Worm (Caenorhabditis elegans) whole organism, young adult: Measurements from ENCODE around the gene odr-3.
A peak's percentile ranks its signal among the peaks of the same experiment; 100 is the strongest.

ENCODE experiments used
- C17E4.6 ChIP-seq: fragments of 200-800 bp; sonication (Bioruptor generic); IDR thresholded peaks from 2 replicates; pipeline ENCODE4 v1.3.6; 2022; ENCODE audit warnings: missing genetic modification reagents, missing genetic modification characterization, missing compliant biosample characterization
- D2030.7 ChIP-seq: fragments of 200-800 bp; sonication (Bioruptor generic); IDR thresholded peaks from 2 replicates; pipeline ENCODE4 v1.3.6; 2022; ENCODE audit warnings: missing genetic modification reagents, missing genetic modification characterization, missing compliant biosample characterization
- F33H1.4 ChIP-seq: fragments of 200-800 bp; sonication (Bioruptor generic); IDR thresholded peaks from 2 replicates; pipeline ENCODE4 v1.3.6; 2022; ENCODE audit warnings: missing genetic modification reagents, missing genetic modification characterization, missing compliant biosample characterization
- K12H6.12 ChIP-seq: fragments of 200-800 bp; sonication (Bioruptor generic); optimal IDR thresholded peaks from 2 replicates; lab custom pipeline; 2018; ENCODE audit warnings: mild to moderate bottlenecking, missing genetic modification characterization, missing compliant biosample characterization
- T07F8.4 ChIP-seq: sonication (generic microtip); optimal IDR thresholded peaks from 2 replicates; lab custom pipeline; 2016; ENCODE audit warnings: mild to moderate bottlenecking, missing genetic modification characterization, moderate library complexity, missing compliant biosample characterization
- Y53F4B.3 ChIP-seq: fragments of 200-800 bp; sonication (Bioruptor generic); IDR thresholded peaks from 2 replicates; pipeline ENCODE4 v1.3.6; 2022; ENCODE audit warnings: missing genetic modification reagents, missing genetic modification characterization, missing compliant biosample characterization
- Y79H2A.3 ChIP-seq: fragments of 200-800 bp; sonication (Bioruptor generic); conservative IDR thresholded peaks from 2 replicates; pipeline ENCODE4 v1.3.6; 2022; ENCODE audit warnings: missing genetic modification reagents, missing genetic modification characterization, missing compliant biosample characterization
- Y95B8A.8 ChIP-seq: fragments of 200-800 bp; sonication (Bioruptor generic); IDR thresholded peaks from 2 replicates; pipeline ENCODE4 v1.3.6; 2022; ENCODE audit warnings: missing genetic modification reagents, missing genetic modification characterization, missing compliant biosample characterization
- ZK185.1 ChIP-seq: sonication (generic microtip); optimal IDR thresholded peaks from 2 replicates; lab custom pipeline; 2016; ENCODE audit warnings: mild to moderate bottlenecking, missing genetic modification characterization, missing compliant biosample characterization; ENCODE audit not compliant: poor library complexity, severe bottlenecking
- aptf-3 ChIP-seq: fragments of 200-800 bp; sonication (Bioruptor generic); IDR thresholded peaks from 2 replicates; pipeline ENCODE4 v1.3.6; 2022; ENCODE audit warnings: missing genetic modification characterization, missing compliant biosample characterization
- attf-5 ChIP-seq: fragments of 200-800 bp; sonication (Bioruptor generic); optimal IDR thresholded peaks from 2 replicates; lab custom pipeline; 2018; ENCODE audit warnings: mild to moderate bottlenecking, missing genetic modification characterization, missing compliant biosample characterization
- attf-6 ChIP-seq: fragments of 200-800 bp; sonication (Bioruptor generic); IDR thresholded peaks from 2 replicates; pipeline ENCODE4 v1.3.6; 2022; ENCODE audit warnings: missing genetic modification reagents, missing genetic modification characterization, missing compliant biosample characterization
- bed-2 ChIP-seq: fragments of 200-800 bp; sonication (Bioruptor generic); IDR thresholded peaks from 2 replicates; pipeline ENCODE4 v1.3.6; 2022; ENCODE audit warnings: missing genetic modification reagents, missing genetic modification characterization, missing compliant biosample characterization
- cebp-2 ChIP-seq: fragments of 200-800 bp; sonication (Bioruptor generic); IDR thresholded peaks from 2 replicates; pipeline ENCODE4 v1.3.6; 2022; ENCODE audit warnings: missing genetic modification characterization, missing compliant biosample characterization
- ceh-40 ChIP-seq: fragments of 200-800 bp; sonication (Bioruptor generic); IDR thresholded peaks from 2 replicates; pipeline ENCODE4 v1.3.6; 2022; ENCODE audit warnings: missing genetic modification characterization, missing compliant biosample characterization
- ceh-58 ChIP-seq: fragments of 200-800 bp; sonication (Bioruptor generic); IDR thresholded peaks from 2 replicates; pipeline ENCODE4 v1.3.6; 2022; ENCODE audit warnings: missing genetic modification characterization, missing compliant biosample characterization
- ceh-91 ChIP-seq: fragments of 200-800 bp; sonication (Bioruptor generic); IDR thresholded peaks from 2 replicates; pipeline ENCODE4 v1.3.6; 2022; ENCODE audit warnings: missing genetic modification reagents, missing genetic modification characterization, missing compliant biosample characterization
- egl-18 ChIP-seq: fragments of 200-800 bp; sonication (Bioruptor generic); IDR thresholded peaks from 2 replicates; pipeline ENCODE4 v1.3.6; 2022; ENCODE audit warnings: missing genetic modification reagents, missing genetic modification characterization, missing compliant biosample characterization
- egl-44 ChIP-seq: fragments of 200-800 bp; sonication (Bioruptor generic); IDR thresholded peaks from 2 replicates; pipeline ENCODE4 v1.3.6; 2022; ENCODE audit warnings: missing genetic modification reagents, missing genetic modification characterization, missing compliant biosample characterization
- ekl-4 ChIP-seq: fragments of 200-800 bp; sonication (Bioruptor generic); IDR thresholded peaks from 2 replicates; pipeline ENCODE4 v1.3.6; 2022; ENCODE audit warnings: missing genetic modification reagents, missing genetic modification characterization, missing compliant biosample characterization
- hmg-1.2 ChIP-seq: fragments of 200-800 bp; sonication (Bioruptor generic); IDR thresholded peaks from 2 replicates; pipeline ENCODE4 v1.3.6; 2022; ENCODE audit warnings: missing genetic modification reagents, missing genetic modification characterization, missing compliant biosample characterization
- hsf-1 ChIP-seq: fragments of 200-800 bp; sonication (Bioruptor generic); IDR thresholded peaks from 2 replicates; pipeline ENCODE4 v1.3.6; 2022; ENCODE audit warnings: missing genetic modification reagents, missing genetic modification characterization, missing compliant biosample characterization
- let-607 ChIP-seq, 2 experiments: fragments of 200-800 bp in 1 of 2; sonication (Bioruptor generic) in 1 of 2; sonication (generic microtip) in 1 of 2; optimal IDR thresholded peaks; 2 replicates each; lab custom pipeline; 2016 to 2018; ENCODE audit warnings: mild to moderate bottlenecking in 2 of 2, missing compliant biosample characterization in 2 of 2, missing genetic modification characterization in 2 of 2, moderate library complexity in 2 of 2, missing genotype in 1 of 2
- lin-26 ChIP-seq: fragments of 200-800 bp; sonication (Bioruptor generic); IDR thresholded peaks from 2 replicates; pipeline ENCODE4 v1.3.6; 2022; ENCODE audit warnings: missing genetic modification reagents, missing genetic modification characterization, missing compliant biosample characterization
- madf-3 ChIP-seq: fragments of 200-800 bp; sonication (Bioruptor generic); IDR thresholded peaks from 2 replicates; pipeline ENCODE4 v1.3.6; 2022; ENCODE audit warnings: missing genetic modification reagents, missing genetic modification characterization, missing compliant biosample characterization
- madf-6 ChIP-seq: fragments of 200-800 bp; sonication (Bioruptor generic); IDR thresholded peaks from 2 replicates; pipeline ENCODE4 v1.3.6; 2022; ENCODE audit warnings: missing genetic modification reagents, missing genetic modification characterization, missing compliant biosample characterization
- madf-8 ChIP-seq: fragments of 200-800 bp; sonication (Bioruptor generic); conservative IDR thresholded peaks from 2 replicates; pipeline ENCODE4 v1.3.6; 2022; ENCODE audit warnings: missing genetic modification reagents, missing genetic modification characterization, missing compliant biosample characterization
- mel-28 ChIP-seq: sonication (generic microtip); optimal IDR thresholded peaks from 2 replicates; lab custom pipeline; 2016; ENCODE audit warnings: borderline replicate concordance, mild to moderate bottlenecking, missing genetic modification characterization, missing compliant biosample characterization
- nfya-2 ChIP-seq: fragments of 200-800 bp; sonication (Bioruptor generic); IDR thresholded peaks from 2 replicates; pipeline ENCODE4 v1.3.6; 2022; ENCODE audit warnings: missing genetic modification reagents, missing genetic modification characterization, missing compliant biosample characterization
- nhr-120 ChIP-seq: fragments of 200-800 bp; sonication (Bioruptor generic); IDR thresholded peaks from 2 replicates; pipeline ENCODE4 v1.3.6; 2022; ENCODE audit warnings: missing genetic modification characterization, missing compliant biosample characterization
- nhr-179 ChIP-seq: sonication (generic microtip); optimal IDR thresholded peaks from 2 replicates; lab custom pipeline; 2016; ENCODE audit warnings: mild to moderate bottlenecking, missing genetic modification characterization, missing compliant biosample characterization
- nhr-90 ChIP-seq: sonication (generic microtip); optimal IDR thresholded peaks from 2 replicates; lab custom pipeline; 2016; ENCODE audit warnings: missing genotype, mild to moderate bottlenecking, missing genetic modification characterization, missing compliant biosample characterization
- pbrm-1 ChIP-seq: fragments of 200-800 bp; sonication (Bioruptor generic); IDR thresholded peaks from 2 replicates; pipeline ENCODE4 v1.3.6; 2022; ENCODE audit warnings: missing genetic modification reagents, missing genetic modification characterization, missing compliant biosample characterization
- rcor-1 ChIP-seq: fragments of 200-800 bp; sonication (Bioruptor generic); IDR thresholded peaks from 2 replicates; pipeline ENCODE4 v1.3.6; 2022; ENCODE audit warnings: missing genetic modification reagents, missing genetic modification characterization, missing compliant biosample characterization
- snpc-1.1 ChIP-seq: sonication (generic microtip); optimal IDR thresholded peaks from 2 replicates; lab custom pipeline; 2017; ENCODE audit warnings: missing genetic modification characterization, mild to moderate bottlenecking, missing compliant biosample characterization, antibody characterized with exemption, moderate library complexity, missing genotype, missing genetic modification reagents; ENCODE audit not compliant: insufficient read depth
- tbx-9 ChIP-seq: sonication (generic microtip); optimal IDR thresholded peaks from 2 replicates; lab custom pipeline; 2016; ENCODE audit warnings: borderline replicate concordance, missing genetic modification characterization, inconsistent platforms, missing compliant biosample characterization
- tlf-1 ChIP-seq: fragments of 200-800 bp; sonication (Bioruptor generic); optimal IDR thresholded peaks from 2 replicates; lab custom pipeline; 2018; ENCODE audit warnings: mild to moderate bottlenecking, missing genetic modification characterization, missing compliant biosample characterization
- unc-130 ChIP-seq: sonication (generic microtip); optimal IDR thresholded peaks from 2 replicates; lab custom pipeline; 2016; ENCODE audit warnings: missing genetic modification reagents, missing genetic modification characterization, missing compliant biosample characterization
- ztf-25 ChIP-seq: fragments of 200-800 bp; sonication (Bioruptor generic); IDR thresholded peaks from 2 replicates; pipeline ENCODE4 v1.3.6; 2022; ENCODE audit warnings: missing genetic modification reagents, missing genetic modification characterization, missing compliant biosample characterization

The odr-3 gene

ce11 chrV:13243205-13243604, 6.1 kb downstream of the odr-3 start:
- TF ChIP-seq mel-28 (tag; lab: Kevin White, UChicago): no peak
- no peak for TF ChIP-seq ZK185.1 (tag; lab: Kevin White, UChicago)
- TF ChIP-seq attf-5 (GFP tag; lab: Kevin White, UChicago): no peak
- TF ChIP-seq egl-18: no peak
- TF ChIP-seq snpc-1.1 (tag; lab: Kevin White, UChicago): no peak
- no peak for TF ChIP-seq nhr-179
- no peak for TF ChIP-seq nhr-120
- TF ChIP-seq, all 124 proteins: peak for 0

- peak; percentile 63 for TF ChIP-seq hsf-1
- TF ChIP-seq rcor-1: peak; percentile 84
- peak; percentile 51; the same call in 1 of the 2 replicates for TF ChIP-seq madf-3 (GFP tag; lab: Robert Waterston, UW)
- TF ChIP-seq ceh-58 (GFP tag; lab: Robert Waterston, UW): 0 out of 2 replicates have a peak, but pooled peaks have one; percentile 88
- peak; percentile 57; the same call in 1 of the 2 replicates for TF ChIP-seq egl-18
- TF ChIP-seq D2030.7: peak; percentile 66
- TF ChIP-seq ekl-4 (GFP tag; lab: Robert Waterston, UW): peak; percentile 83
- 0 out of 2 replicates have a peak, but pooled peaks have one; percentile 32 for TF ChIP-seq madf-8 (GFP tag; lab: Robert Waterston, UW)
- peak; percentile 98 for TF ChIP-seq lin-26 (GFP tag; lab: Robert Waterston, UW)
- TF ChIP-seq madf-6 (GFP tag; lab: Robert Waterston, UW): peak; percentile 83
- TF ChIP-seq cebp-2: peak; percentile 83; the same call in 1 of the 2 replicates
- TF ChIP-seq attf-6: peak; percentile 67
- TF ChIP-seq bed-2: 0 out of 2 replicates have a peak, but pooled peaks have one; percentile 10
- TF ChIP-seq Y95B8A.8 (GFP tag; lab: Robert Waterston, UW): 0 out of 2 replicates have a peak, but pooled peaks have one; percentile 38
- peak; percentile 55 for TF ChIP-seq pbrm-1
- TF ChIP-seq ceh-91 (GFP tag; lab: Robert Waterston, UW): peak; percentile 38; the same call in 1 of the 2 replicates
- TF ChIP-seq nfya-2: 0 out of 2 replicates have a peak, but pooled peaks have one; percentile 30
- peak; percentile 88; the same call in 1 of the 2 replicates for TF ChIP-seq aptf-3 (GFP tag; lab: Robert Waterston, UW)
- peak; percentile 76; the same call in 1 of the 2 replicates for TF ChIP-seq ztf-25 (GFP tag; lab: Robert Waterston, UW)
- 0 out of 2 replicates have a peak, but pooled peaks have one; percentile 15 for TF ChIP-seq C17E4.6 (GFP tag; lab: Robert Waterston, UW)
- TF ChIP-seq hmg-1.2 (GFP tag; lab: Robert Waterston, UW): peak; percentile 51
- TF ChIP-seq egl-44 (GFP tag; lab: Robert Waterston, UW): peak; percentile 92
- TF ChIP-seq F33H1.4: peak; percentile 44; the same call in 1 of the 2 replicates
- TF ChIP-seq ceh-40: peak; percentile 82; the same call in 1 of the 2 replicates
Observed at ce11 chrV:13239720-13240119, 9.6 kb downstream of the odr-3 start.

ce11 chrV:13236507-13236906, 12.8 kb downstream of the odr-3 start, which contains the start of gene dmd-10:
TSS of gene dmd-10 (minus strand) at chrV:13236607.
- no peak for TF ChIP-seq tlf-1
- TF ChIP-seq snpc-1.1 (tag; lab: Kevin White, UChicago): no peak
- no peak for TF ChIP-seq Y79H2A.3 (GFP tag; lab: Robert Waterston, UW)
- no peak for TF ChIP-seq nhr-120
- TF ChIP-seq unc-130 (GFP tag; lab: Kevin White, UChicago): no peak

- no peak for TF ChIP-seq nhr-90 (tag; lab: Kevin White, UChicago)
- TF ChIP-seq nfya-2: no peak
- no peak for TF ChIP-seq unc-130 (GFP tag; lab: Kevin White, UChicago)
- TF ChIP-seq T07F8.4 (tag; lab: Kevin White, UChicago): no peak
- TF ChIP-seq attf-6: no peak
- TF ChIP-seq snpc-1.1 (tag; lab: Kevin White, UChicago): no peak
- no peak for TF ChIP-seq K12H6.12 (tag; lab: Kevin White, UChicago)
- TF ChIP-seq Y53F4B.3 (GFP tag; lab: Robert Waterston, UW): no peak
- TF ChIP-seq pbrm-1: no peak
- TF ChIP-seq let-607 (tag; optimal IDR thresholded peaks at IDR 0.05; lab: Kevin White, UChicago): no peak
- no peak for TF ChIP-seq tbx-9 (tag; lab: Kevin White, UChicago)
- TF ChIP-seq, all 124 proteins: peak for 0
Observed at ce11 chrV:13235313-13235712, 14.0 kb downstream of the odr-3 start.
